Worm (Caenorhabditis elegans) whole organism, early embryonic: Measurements from ENCODE around the gene bath-7.
"Not testable (repeated sequence)": the region's sequence is repeated elsewhere in the genome, so short reads cannot be mapped to it uniquely, and the experiment has no call there.

ENCODE experiments used
- B0310.2 ChIP-seq: sonication (generic microtip); optimal IDR thresholded peaks from 2 replicates; lab custom pipeline; 2016; ENCODE audit warnings: mild to moderate bottlenecking, missing genetic modification characterization, missing compliant biosample characterization
- F13C5.2 ChIP-seq: sonication (generic microtip); optimal IDR thresholded peaks from 2 replicates; lab custom pipeline; 2017; ENCODE audit warnings: mild to moderate bottlenecking, missing genetic modification characterization, inconsistent platforms, missing compliant biosample characterization
- aly-1 ChIP-seq: sonication (generic microtip); optimal IDR thresholded peaks from 2 replicates; lab custom pipeline; 2016; ENCODE audit warnings: missing genetic modification characterization, missing compliant biosample characterization
- ama-1 ChIP-seq: fragments of 150-350 bp; optimal IDR thresholded peaks from 2 replicates; lab custom pipeline; 2014
- ceh-13 ChIP-seq: fragments of 200-800 bp; sonication (Bioruptor generic); optimal IDR thresholded peaks from 2 replicates; lab custom pipeline; 2018; ENCODE audit warnings: mild to moderate bottlenecking, missing genetic modification characterization, missing compliant biosample characterization
- ceh-36 ChIP-seq: sonication (generic microtip); optimal IDR thresholded peaks from 2 replicates; lab custom pipeline; 2016; ENCODE audit warnings: missing genetic modification characterization, inconsistent platforms, missing compliant biosample characterization
- ets-7 ChIP-seq: sonication (generic microtip); optimal IDR thresholded peaks from 2 replicates; lab custom pipeline; 2016; ENCODE audit warnings: missing genotype, missing genetic modification characterization, missing compliant biosample characterization
- flt-1 ChIP-seq: fragments of 200-800 bp; sonication (Bioruptor generic); IDR thresholded peaks from 2 replicates; pipeline ENCODE4 v1.3.6; 2022; ENCODE audit warnings: missing genetic modification characterization, missing compliant biosample characterization
- hmbx-1 ChIP-seq: sonication (generic microtip); optimal IDR thresholded peaks from 2 replicates; lab custom pipeline; 2016; ENCODE audit warnings: mild to moderate bottlenecking, missing genetic modification characterization, missing compliant biosample characterization
- hmg-4 ChIP-seq: fragments of 200-800 bp; sonication (Bioruptor generic); optimal IDR thresholded peaks from 2 replicates; lab custom pipeline; 2018; ENCODE audit warnings: mild to moderate bottlenecking, missing genetic modification characterization, missing compliant biosample characterization
- hnd-1 ChIP-seq: sonication (generic microtip); optimal IDR thresholded peaks from 2 replicates; lab custom pipeline; 2016; ENCODE audit warnings: missing genetic modification characterization, missing compliant biosample characterization
- pes-1 ChIP-seq: fragments of 200-800 bp; sonication (Bioruptor generic); IDR thresholded peaks from 2 replicates; pipeline ENCODE4 v1.3.6; 2022; ENCODE audit warnings: missing genetic modification reagents, missing genetic modification characterization, missing compliant biosample characterization
- scrt-1 ChIP-seq: fragments of 200-800 bp; sonication (Bioruptor generic); IDR thresholded peaks from 2 replicates; pipeline ENCODE4 v1.3.6; 2022; ENCODE audit warnings: missing genetic modification characterization, missing compliant biosample characterization
- sea-1 ChIP-seq: fragments of 200-800 bp; sonication (Bioruptor generic); conservative IDR thresholded peaks from 2 replicates; pipeline ENCODE4 v1.3.6; 2022; ENCODE audit warnings: missing genetic modification characterization, missing compliant biosample characterization
- tbx-11 ChIP-seq: fragments of 200-800 bp; sonication (Bioruptor generic); IDR thresholded peaks from 2 replicates; pipeline ENCODE4 v1.3.6; 2022; ENCODE audit warnings: missing genetic modification characterization, missing compliant biosample characterization
- tbx-37 ChIP-seq: fragments of 200-800 bp; sonication (Bioruptor generic); conservative IDR thresholded peaks from 2 replicates; pipeline ENCODE4 v1.3.6; 2022; ENCODE audit warnings: missing genetic modification reagents, missing genetic modification characterization, missing compliant biosample characterization
- tra-4 ChIP-seq: sonication (generic microtip); optimal IDR thresholded peaks from 2 replicates; lab custom pipeline; 2017; ENCODE audit warnings: missing genetic modification characterization, missing compliant biosample characterization

bath-7 gene

DNA sequence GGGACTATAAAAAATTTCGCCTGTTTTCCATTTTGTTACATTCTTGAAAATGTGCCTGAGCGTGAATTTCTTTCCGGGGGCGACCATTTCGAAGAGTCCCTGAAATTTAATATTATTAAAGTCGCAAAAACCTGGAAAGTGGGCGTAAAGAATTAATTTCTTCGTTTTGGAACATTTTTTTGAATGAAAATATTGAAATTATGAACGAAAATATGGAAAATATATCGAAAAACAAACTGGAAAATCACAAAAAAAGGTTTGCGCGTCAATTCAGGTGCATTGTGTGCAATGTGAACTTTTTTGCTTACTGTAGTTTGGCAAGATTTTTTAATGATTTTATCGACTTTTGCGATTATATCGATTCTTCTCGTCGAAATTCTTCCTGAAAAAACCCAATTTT lies at the start of gene bath-7:
Gene bath-7, minus strand, starts transcription at position 101 of the 400 bp plus-strand sequence.
- TF ChIP-seq aly-1 (tag; lab: Kevin White, UChicago) = no peak
- TF ChIP-seq hnd-1 (tag; lab: Kevin White, UChicago) = no peak
- no peak for TF ChIP-seq sea-1 (GFP tag; lab: Robert Waterston, UW)
- TF ChIP-seq ama-1 (lab: Kevin White, UChicago) = no peak
- no peak for TF ChIP-seq flt-1 (GFP tag; lab: Robert Waterston, UW)
- TF ChIP-seq hmbx-1 (tag; lab: Kevin White, UChicago) = no peak
- TF ChIP-seq ceh-36 (tag; lab: Kevin White, UChicago) = no peak
- TF ChIP-seq ets-7 (tag; lab: Kevin White, UChicago) = no peak
- no peak for TF ChIP-seq tbx-11 (GFP tag; lab: Robert Waterston, UW)
- no peak for TF ChIP-seq F13C5.2 (tag; lab: Kevin White, UChicago)
- no peak for TF ChIP-seq ceh-13 (GFP tag; lab: Kevin White, UChicago)
- TF ChIP-seq B0310.2 (tag; lab: Kevin White, UChicago) = no peak
- TF ChIP-seq pes-1 = no peak
- TF ChIP-seq hmg-4 (GFP tag; lab: Kevin White, UChicago) = no peak

DNA sequence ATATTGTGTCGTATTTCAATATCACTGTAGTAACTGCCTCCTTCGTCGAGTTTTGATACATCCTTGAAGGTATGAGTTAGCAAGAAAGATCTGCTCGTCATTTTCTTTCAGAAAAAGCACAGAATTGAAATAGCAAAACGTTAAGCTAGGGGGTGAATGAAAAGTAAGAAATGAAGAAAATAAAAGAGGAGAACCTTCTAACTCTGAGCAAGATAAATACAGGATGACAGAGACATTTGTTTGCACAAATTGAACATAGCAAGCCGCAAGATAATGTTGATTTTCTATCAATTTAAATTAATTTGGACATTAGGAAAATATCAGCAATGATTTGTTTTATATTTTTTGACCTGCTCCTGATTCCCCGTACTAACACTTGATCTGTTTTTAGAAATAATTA lies 34.6 kb upstream of the bath-7 start, which contains the start of gene math-49:
Gene math-49, minus strand, starts transcription at position 101 of the 400 bp plus-strand sequence.
- not testable (repeated sequence) for TF ChIP-seq ama-1 (lab: Kevin White, UChicago); ceh-13 (GFP tag; lab: Kevin White, UChicago); hmbx-1 (tag; lab: Kevin White, UChicago)

DNA sequence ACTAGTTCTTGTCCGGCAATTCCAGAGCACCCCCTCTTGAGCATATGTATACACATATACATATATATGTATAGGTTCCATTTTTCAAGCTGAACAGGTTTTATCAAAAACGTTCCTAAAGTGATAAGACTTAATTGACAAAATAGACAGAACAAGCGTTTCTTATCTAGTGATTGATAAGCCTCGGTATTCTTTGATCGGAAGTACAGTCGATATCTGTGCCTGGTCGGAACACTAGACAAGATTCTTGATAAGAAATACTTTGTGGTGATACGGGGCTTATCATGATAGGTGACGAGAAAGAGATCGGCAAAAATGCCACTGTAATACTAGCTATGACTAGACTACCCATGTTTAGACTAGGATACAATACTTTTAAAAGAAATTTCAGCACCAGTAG lies 28.2 kb upstream of the bath-7 start:
- TF ChIP-seq ceh-36 (tag; lab: Kevin White, UChicago) (no peak), ama-1 (lab: Kevin White, UChicago) (no peak), aly-1 (tag; lab: Kevin White, UChicago) (no peak), ets-7 (tag; lab: Kevin White, UChicago) (no peak), hnd-1 (tag; lab: Kevin White, UChicago) (no peak), scrt-1 (GFP tag; lab: Robert Waterston, UW) (no peak), F13C5.2 (tag; lab: Kevin White, UChicago) (no peak), tra-4 (tag; lab: Kevin White, UChicago) (no peak), B0310.2 (tag; lab: Kevin White, UChicago) (no peak), tbx-37 (no peak), hmg-4 (GFP tag; lab: Kevin White, UChicago) (no peak), hmbx-1 (tag; lab: Kevin White, UChicago) (no peak), sea-1 (GFP tag; lab: Robert Waterston, UW) (no peak), ceh-13 (GFP tag; lab: Kevin White, UChicago) (no peak), flt-1 (GFP tag; lab: Robert Waterston, UW) (no peak), pes-1 (no peak), tbx-11 (GFP tag; lab: Robert Waterston, UW) (no peak)

DNA sequence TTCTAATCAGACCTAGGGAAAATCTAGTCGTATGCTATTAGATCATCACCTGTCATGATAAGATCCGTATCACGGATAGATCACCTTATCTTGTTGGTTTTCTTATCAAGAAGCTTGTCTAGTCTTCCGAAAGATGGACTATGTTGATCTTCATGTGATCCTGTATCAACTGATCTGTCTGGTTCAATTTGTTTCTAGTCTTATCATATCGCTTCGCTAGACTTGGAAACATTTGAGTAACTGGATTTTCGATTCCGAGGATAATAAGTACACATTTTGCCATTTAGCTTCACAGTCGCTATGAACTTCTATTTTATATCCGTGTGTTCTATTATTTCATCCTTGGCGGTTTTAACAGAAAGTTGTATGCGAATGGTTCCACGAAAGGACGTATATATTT lies 27.5 kb upstream of the bath-7 start, which contains the start of gene ZK250.2:
Gene ZK250.2, plus strand, starts transcription at position 301 of the 400 bp plus-strand sequence.
- not testable (repeated sequence) for TF ChIP-seq ama-1 (lab: Kevin White, UChicago); pes-1; ets-7 (tag; lab: Kevin White, UChicago)

DNA sequence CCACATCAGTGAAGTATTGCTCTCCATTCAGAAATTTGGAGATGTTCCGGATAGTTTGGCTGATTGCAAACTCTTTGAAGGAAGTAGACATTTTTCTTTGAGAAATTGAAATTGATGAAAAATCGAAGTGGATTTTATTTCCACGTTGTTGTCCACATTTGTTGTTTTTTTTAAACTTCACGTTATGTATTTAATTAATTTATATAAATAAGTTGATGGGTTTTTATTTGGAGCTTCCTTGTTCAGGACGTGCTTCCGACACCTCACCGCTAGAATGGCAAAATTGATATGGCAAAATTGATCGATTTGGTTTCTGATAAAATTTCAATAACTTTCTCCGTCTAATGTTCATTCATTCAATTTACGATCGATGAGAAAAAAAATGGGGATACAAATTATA lies 25.5 kb upstream of the bath-7 start, which contains the start of gene math-48:
Gene math-48, minus strand, starts transcription at position 101 of the 400 bp plus-strand sequence.
- no peak for TF ChIP-seq tra-4 (tag; lab: Kevin White, UChicago)
- TF ChIP-seq ama-1 (lab: Kevin White, UChicago) = no peak
- TF ChIP-seq hmg-4 (GFP tag; lab: Kevin White, UChicago) = no peak

DNA sequence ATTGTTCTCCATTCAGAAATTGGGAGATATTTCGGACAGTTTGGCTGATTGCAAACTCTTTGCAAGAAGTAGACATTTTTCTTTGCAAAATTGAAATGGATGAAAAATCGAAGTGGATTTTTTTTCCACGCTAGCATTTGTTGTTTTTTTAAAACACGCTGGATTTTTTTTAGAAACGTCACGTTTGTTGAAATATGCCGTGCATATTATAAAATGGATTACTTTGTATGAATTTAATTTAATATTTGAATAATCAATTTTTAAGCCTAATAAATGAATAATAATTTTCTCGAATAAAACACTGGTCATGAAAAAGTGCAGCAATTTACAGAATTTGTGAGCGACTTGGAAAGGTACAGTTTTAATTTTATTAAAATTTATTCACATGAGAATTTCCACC lies 24.2 kb upstream of the bath-7 start, which contains the start of gene ZK250.14:
Gene ZK250.14, minus strand, starts transcription at position 101 of the 400 bp plus-strand sequence.
- TF ChIP-seq tbx-11 (GFP tag; lab: Robert Waterston, UW) (no peak), B0310.2 (tag; lab: Kevin White, UChicago) (no peak), pes-1 (no peak), ceh-36 (tag; lab: Kevin White, UChicago) (no peak), tbx-37 (no peak), ets-7 (tag; lab: Kevin White, UChicago) (no peak), F13C5.2 (tag; lab: Kevin White, UChicago) (no peak), hnd-1 (tag; lab: Kevin White, UChicago) (no peak), ama-1 (lab: Kevin White, UChicago) (no peak), tra-4 (tag; lab: Kevin White, UChicago) (no peak), hmg-4 (GFP tag; lab: Kevin White, UChicago) (no peak), aly-1 (tag; lab: Kevin White, UChicago) (no peak)

DNA sequence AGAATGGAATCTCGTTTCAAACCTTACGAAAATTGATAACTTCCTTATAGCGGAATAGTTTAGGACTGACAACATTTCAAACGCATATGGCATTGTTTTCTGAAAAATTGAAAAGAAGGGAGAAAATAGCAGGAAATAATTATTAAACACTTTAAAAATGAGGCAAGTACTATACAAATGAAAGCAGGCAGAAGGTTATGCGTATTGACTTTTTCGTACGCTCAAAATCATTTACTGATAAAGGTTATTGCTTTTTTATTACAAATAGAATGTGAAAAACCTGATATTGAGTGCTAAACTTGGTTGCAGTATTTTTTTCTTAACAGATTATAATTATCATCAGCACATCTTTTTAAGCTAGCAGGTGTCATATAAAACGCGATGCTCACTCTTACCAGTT lies 18.7 kb upstream of the bath-7 start, which contains the start of gene ZK250.13:
Gene ZK250.13, minus strand, starts transcription at position 101 of the 400 bp plus-strand sequence.
- TF ChIP-seq ceh-36 (tag; lab: Kevin White, UChicago) (no peak), hnd-1 (tag; lab: Kevin White, UChicago) (no peak), flt-1 (GFP tag; lab: Robert Waterston, UW) (no peak), tbx-37 (no peak), B0310.2 (tag; lab: Kevin White, UChicago) (no peak), sea-1 (GFP tag; lab: Robert Waterston, UW) (no peak), scrt-1 (GFP tag; lab: Robert Waterston, UW) (no peak), ets-7 (tag; lab: Kevin White, UChicago) (no peak), pes-1 (no peak)

DNA sequence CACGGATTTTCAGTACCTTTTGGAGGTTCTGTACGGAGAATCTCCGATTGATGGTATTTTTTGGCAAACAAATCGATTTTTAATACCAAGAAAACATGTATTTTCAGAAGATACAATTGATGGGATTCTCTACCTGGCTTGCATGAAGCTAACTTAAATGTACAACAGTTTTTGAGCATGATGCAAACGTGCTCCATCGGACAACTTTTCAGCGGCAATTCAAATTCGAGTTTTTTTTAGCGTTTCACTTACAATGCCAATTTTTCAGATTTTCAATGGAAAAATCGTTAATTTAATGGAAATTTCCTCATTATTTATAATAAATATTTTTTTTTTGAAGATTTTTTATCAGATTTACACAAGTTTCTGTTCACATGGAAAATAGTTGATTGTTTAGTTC lies 7.7 kb upstream of the bath-7 start:
- TF ChIP-seq scrt-1 (GFP tag; lab: Robert Waterston, UW) (no peak), B0310.2 (tag; lab: Kevin White, UChicago) (no peak), tbx-11 (GFP tag; lab: Robert Waterston, UW) (no peak), hmbx-1 (tag; lab: Kevin White, UChicago) (no peak), hmg-4 (GFP tag; lab: Kevin White, UChicago) (no peak), hnd-1 (tag; lab: Kevin White, UChicago) (no peak), flt-1 (GFP tag; lab: Robert Waterston, UW) (no peak), ceh-13 (GFP tag; lab: Kevin White, UChicago) (no peak), tbx-37 (no peak), pes-1 (no peak), ets-7 (tag; lab: Kevin White, UChicago) (no peak)
